Fruit fly (Drosophila melanogaster) whole organism: ENCODE data around the gene CG9014.

Experiments used
- CG8478 ChIP-seq: fragments of >200 bp; optimal IDR thresholded peaks from 2 replicates; lab custom pipeline; 2018; ENCODE audit warnings: inconsistent platforms
- pan ChIP-seq: fragments of >200 bp; optimal IDR thresholded peaks from 2 replicates; lab custom pipeline; 2017

DNA sequence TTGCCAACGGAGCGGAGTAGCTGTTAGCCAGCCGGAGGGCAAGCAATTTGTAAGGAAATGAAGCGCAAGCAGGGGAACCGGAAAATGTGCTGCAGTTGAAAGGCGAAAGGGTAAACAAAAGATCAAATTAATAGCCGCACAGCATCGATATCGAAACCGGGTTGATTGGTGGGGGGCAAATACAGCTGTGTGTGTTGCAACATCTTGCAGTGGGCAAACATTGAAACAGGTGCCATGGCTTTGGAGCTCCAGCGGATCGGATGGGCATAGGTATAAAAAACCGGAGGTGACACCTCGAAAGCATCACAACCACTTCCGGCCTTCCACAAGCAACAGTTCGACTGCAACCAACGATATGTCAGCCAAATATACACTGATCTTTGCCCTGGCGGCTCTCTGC lies 12.4 kb upstream of the CG9014 start, which contains the start of gene nur:
- TF ChIP-seq pan (no peak), CG8478 (lab: Kevin White, UChicago) (no peak)
